Worm (Caenorhabditis elegans) whole organism, late embryonic: ENCODE results near the gene atg-2.

Source experiments
- C38D4.7 ChIP-seq: fragments of 200-800 bp; sonication (Bioruptor generic); optimal IDR thresholded peaks from 2 replicates; lab custom pipeline; 2018; ENCODE audit warnings: mild to moderate bottlenecking, missing genetic modification characterization, moderate library complexity, missing compliant biosample characterization
- F13H6.1 ChIP-seq: sonication (generic microtip); optimal IDR thresholded peaks from 2 replicates; lab custom pipeline; 2016; ENCODE audit warnings: missing genetic modification characterization, missing compliant biosample characterization
- K02D7.2 ChIP-seq: sonication (generic microtip); optimal IDR thresholded peaks from 2 replicates; lab custom pipeline; 2017; ENCODE audit warnings: mild to moderate bottlenecking, missing genetic modification characterization, missing compliant biosample characterization
- K09A11.1 ChIP-seq: sonication (generic microtip); optimal IDR thresholded peaks from 2 replicates; lab custom pipeline; 2017; ENCODE audit warnings: antibody characterized with exemption, mild to moderate bottlenecking, missing genetic modification characterization, missing compliant biosample characterization; ENCODE audit not compliant: insufficient read depth
- T23F11.4 ChIP-seq: fragments of 200-800 bp; sonication (Bioruptor generic); optimal IDR thresholded peaks from 2 replicates; lab custom pipeline; 2018; ENCODE audit warnings: mild to moderate bottlenecking, missing genetic modification characterization, missing compliant biosample characterization
- ama-1 ChIP-seq: fragments of 150-350 bp; optimal IDR thresholded peaks from 2 replicates; lab custom pipeline; 2014
- ceh-14 ChIP-seq: sonication (generic microtip); optimal IDR thresholded peaks from 2 replicates; lab custom pipeline; 2016; ENCODE audit warnings: missing genotype, missing genetic modification characterization, missing compliant biosample characterization
- ceh-18 ChIP-seq: sonication (generic microtip); optimal IDR thresholded peaks from 2 replicates; lab custom pipeline; 2016; ENCODE audit warnings: missing genetic modification characterization, missing compliant biosample characterization
- ceh-22 ChIP-seq: sonication (generic microtip); optimal IDR thresholded peaks from 2 replicates; lab custom pipeline; 2017; ENCODE audit warnings: missing biosample characterization, missing genetic modification characterization
- ceh-34 ChIP-seq: sonication (generic microtip); optimal IDR thresholded peaks from 2 replicates; lab custom pipeline; 2016; ENCODE audit warnings: mild to moderate bottlenecking, missing genetic modification characterization, missing compliant biosample characterization
- ceh-45 ChIP-seq: fragments of 200-800 bp; sonication (Bioruptor generic); IDR thresholded peaks from 2 replicates; pipeline ENCODE4 v1.3.6; 2022; ENCODE audit warnings: missing genetic modification reagents, missing genetic modification characterization, missing compliant biosample characterization
- ceh-48 ChIP-seq: sonication (generic microtip); optimal IDR thresholded peaks from 2 replicates; lab custom pipeline; 2016; ENCODE audit warnings: missing genetic modification characterization, inconsistent platforms, missing compliant biosample characterization
- ceh-9 ChIP-seq: sonication (generic microtip); optimal IDR thresholded peaks from 2 replicates; lab custom pipeline; 2016; ENCODE audit warnings: mild to moderate bottlenecking, missing genetic modification characterization, inconsistent platforms, missing compliant biosample characterization
- che-1 ChIP-seq: sonication (generic microtip); optimal IDR thresholded peaks from 2 replicates; lab custom pipeline; 2016; ENCODE audit warnings: mild to moderate bottlenecking, missing genetic modification characterization, missing compliant biosample characterization
- dmd-4 ChIP-seq: sonication (generic microtip); optimal IDR thresholded peaks from 2 replicates; lab custom pipeline; 2016; ENCODE audit warnings: borderline replicate concordance, missing genetic modification characterization, missing compliant biosample characterization
- elt-2 ChIP-seq: sonication (generic microtip); optimal IDR thresholded peaks from 2 replicates; lab custom pipeline; 2016; ENCODE audit warnings: missing genetic modification reagents, missing genetic modification characterization, missing compliant biosample characterization
- fax-1 ChIP-seq: sonication (generic microtip); optimal IDR thresholded peaks from 2 replicates; lab custom pipeline; 2016; ENCODE audit warnings: missing genotype, missing genetic modification characterization, missing compliant biosample characterization
- fkh-10 ChIP-seq: fragments of 150-350 bp; optimal IDR thresholded peaks from 2 replicates; lab custom pipeline; 2014; ENCODE audit warnings: missing biosample characterization, missing genetic modification reagents, missing genetic modification characterization
- fkh-6 ChIP-seq: sonication (generic microtip); optimal IDR thresholded peaks from 2 replicates; lab custom pipeline; 2016; ENCODE audit warnings: missing genetic modification characterization, missing compliant biosample characterization
- gmeb-2 ChIP-seq: sonication (generic microtip); optimal IDR thresholded peaks from 2 replicates; lab custom pipeline; 2016; ENCODE audit warnings: missing genetic modification characterization, inconsistent platforms, missing compliant biosample characterization
- hlh-15 ChIP-seq: sonication (generic microtip); optimal IDR thresholded peaks from 2 replicates; lab custom pipeline; 2016; ENCODE audit warnings: missing genetic modification characterization, missing compliant biosample characterization
- lim-6 ChIP-seq: sonication (generic microtip); optimal IDR thresholded peaks from 2 replicates; lab custom pipeline; 2016; ENCODE audit warnings: missing genetic modification characterization, missing compliant biosample characterization
- lin-11 ChIP-seq: fragments of 200-800 bp; sonication (Bioruptor generic); optimal IDR thresholded peaks from 2 replicates; lab custom pipeline; 2018; ENCODE audit warnings: mild to moderate bottlenecking, missing genetic modification characterization, missing compliant biosample characterization
- madf-2 ChIP-seq: sonication (generic microtip); optimal IDR thresholded peaks from 2 replicates; lab custom pipeline; 2017; ENCODE audit warnings: missing genetic modification characterization, missing compliant biosample characterization
- nhr-232 ChIP-seq: sonication (generic microtip); optimal IDR thresholded peaks from 2 replicates; lab custom pipeline; 2016; ENCODE audit warnings: missing genetic modification characterization, missing compliant biosample characterization
- npax-4 ChIP-seq: sonication (generic microtip); optimal IDR thresholded peaks from 2 replicates; lab custom pipeline; 2016; ENCODE audit warnings: missing genetic modification characterization, missing compliant biosample characterization
- pag-3 ChIP-seq: sonication (generic microtip); optimal IDR thresholded peaks from 2 replicates; lab custom pipeline; 2016; ENCODE audit warnings: missing compliant biosample characterization, missing genetic modification characterization, borderline replicate concordance
- pax-1 ChIP-seq: fragments of 150-350 bp; optimal IDR thresholded peaks from 2 replicates; lab custom pipeline; 2014; ENCODE audit warnings: missing biosample characterization, missing genetic modification characterization
- pha-4 ChIP-seq: fragments of 150-350 bp; optimal IDR thresholded peaks from 2 replicates; lab custom pipeline; 2018; ENCODE audit warnings: missing biosample characterization, missing genetic modification reagents, missing genetic modification characterization
- pqm-1 ChIP-seq: sonication (generic microtip); optimal IDR thresholded peaks from 2 replicates; lab custom pipeline; 2016; ENCODE audit warnings: missing genetic modification characterization, missing compliant biosample characterization
- pros-1 ChIP-seq: fragments of 150-350 bp; optimal IDR thresholded peaks from 2 replicates; lab custom pipeline; 2014; ENCODE audit warnings: missing biosample characterization, missing genetic modification reagents, missing genetic modification characterization
- rnt-1 ChIP-seq: sonication (generic microtip); optimal IDR thresholded peaks from 2 replicates; lab custom pipeline; 2016; ENCODE audit warnings: missing genetic modification characterization, missing compliant biosample characterization
- sdc-2 ChIP-seq: sonication (generic microtip); optimal IDR thresholded peaks from 2 replicates; lab custom pipeline; 2016; ENCODE audit warnings: missing genotype, missing genetic modification characterization, missing compliant biosample characterization
- syd-9 ChIP-seq: sonication (generic microtip); optimal IDR thresholded peaks from 2 replicates; lab custom pipeline; 2016; ENCODE audit warnings: mild to moderate bottlenecking, missing genetic modification characterization, moderate library complexity, missing compliant biosample characterization
- unc-55 ChIP-seq: sonication (generic microtip); optimal IDR thresholded peaks from 2 replicates; lab custom pipeline; 2017; ENCODE audit warnings: missing biosample characterization, missing genetic modification reagents, missing genetic modification characterization

The atg-2 gene

DNA sequence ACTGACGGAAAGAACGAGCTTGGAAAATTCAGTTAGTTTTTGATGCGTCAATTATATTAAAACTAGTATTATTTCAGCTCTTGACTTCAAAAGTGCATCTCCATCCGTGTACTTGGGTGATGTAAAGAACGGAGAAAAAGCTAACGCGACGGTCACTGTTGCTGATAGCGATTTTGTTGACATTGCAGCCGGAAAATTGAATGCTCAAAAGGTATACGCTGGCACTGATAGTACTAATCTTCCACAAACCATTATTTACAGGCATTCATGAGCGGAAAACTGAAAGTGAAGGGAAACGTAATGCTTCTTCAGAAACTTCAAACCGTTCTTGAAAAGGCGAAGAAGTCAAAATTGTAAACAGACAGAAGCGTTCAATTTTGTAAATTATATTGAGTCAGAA, 13.1 kb downstream of the atg-2 start:
- TF ChIP-seq elt-2 (tag; lab: Kevin White, UChicago) (peak; percentile 2), ceh-45 (GFP tag; lab: Robert Waterston, UW) (no peak)

- TF ChIP-seq pha-4 (tag; lab: Kevin White, UChicago), result no peak
- no peak for TF ChIP-seq T23F11.4 (GFP tag; lab: Kevin White, UChicago)
- no peak for TF ChIP-seq pqm-1
These were observed 16.0 kb downstream of the atg-2 start for ce11 chrX:6822552-6822951.

DNA sequence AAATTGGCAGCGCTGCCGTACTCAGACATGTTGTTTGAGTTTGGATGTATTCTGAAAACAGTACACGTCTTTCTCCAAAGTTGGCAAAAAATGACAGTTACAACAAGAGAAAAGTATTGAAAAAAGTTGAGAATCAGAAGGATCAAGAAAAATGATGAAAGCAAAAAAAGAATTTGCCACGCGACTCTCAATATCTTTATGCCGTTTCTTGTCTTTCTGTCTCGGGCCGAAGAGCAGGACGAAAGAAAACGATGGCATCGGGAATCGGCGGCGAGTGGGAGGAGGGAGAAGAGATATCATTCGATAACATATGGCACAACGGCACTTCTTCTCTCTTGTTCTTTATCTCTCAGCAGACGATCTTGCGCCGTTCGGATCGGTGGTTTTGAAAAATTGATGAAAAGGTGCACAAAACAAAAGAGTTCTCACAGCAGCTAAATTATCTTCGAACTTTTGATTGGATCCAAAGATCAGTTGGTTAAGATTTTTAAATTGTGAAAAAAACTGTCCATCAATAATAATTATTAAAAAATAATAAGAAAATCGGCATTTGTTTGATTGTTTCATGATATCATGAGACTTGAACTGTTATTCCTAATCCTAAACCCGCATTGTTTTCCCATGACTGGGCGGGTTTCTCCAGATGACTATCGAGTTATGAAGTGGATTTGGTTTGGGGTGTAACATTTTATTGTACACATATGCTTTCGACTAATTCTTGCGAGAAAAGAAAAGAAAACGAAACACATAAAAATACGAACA, 16.8 kb downstream of the atg-2 start, which contains the start of gene gei-15:
TSS of gene gei-15 (minus strand) at position 51 of the 762 bp plus-strand sequence.
- TF ChIP-seq ceh-18 (tag; lab: Kevin White, UChicago) (peak; percentile 7), K09A11.1 (tag; lab: Kevin White, UChicago) (no peak)

DNA sequence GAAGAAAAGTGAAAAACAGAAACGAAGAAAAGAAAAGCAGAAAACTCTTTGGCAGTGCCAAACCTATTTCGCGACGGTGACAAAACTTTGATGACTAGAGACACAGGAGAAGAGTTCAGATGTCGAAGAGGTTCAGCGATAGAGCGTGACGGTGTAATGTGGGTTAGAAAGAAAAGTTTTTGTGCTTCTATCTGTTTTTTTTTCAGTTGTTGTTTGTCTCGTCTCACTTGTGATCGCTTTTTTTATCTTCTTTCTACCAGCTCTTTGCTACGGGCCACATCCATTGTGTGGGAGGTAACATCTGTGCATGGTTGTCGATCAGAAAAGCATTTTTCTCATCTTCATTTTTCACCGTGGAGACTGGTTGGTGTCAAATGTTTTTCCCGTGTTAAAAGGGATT, 19.3 kb downstream of the atg-2 start, which contains the start of gene F41B4.1:
TSS of gene F41B4.1 (minus strand) at position 23 of the 400 bp plus-strand sequence.
- TF ChIP-seq lim-6 (tag; lab: Kevin White, UChicago), result no peak
- TF ChIP-seq ceh-18 (tag; lab: Kevin White, UChicago), result peak; percentile 50

ce11 chrX:6835166-6835565, 28.6 kb downstream of the atg-2 start, which contains the start of gene F41B4.2:
TSS of gene F41B4.2 (minus strand) at chrX:6835266.
- TF ChIP-seq fkh-6 (tag; lab: Kevin White, UChicago) (no peak), pax-1 (tag; lab: Kevin White, UChicago) (no peak), ceh-22 (tag; lab: Kevin White, UChicago) (no peak), unc-55 (no peak), lin-11 (no peak), pha-4 (tag; lab: Kevin White, UChicago) (no peak), dmd-4 (tag; lab: Kevin White, UChicago) (no peak), nhr-232 (tag; lab: Kevin White, UChicago) (no peak), pag-3 (tag; lab: Kevin White, UChicago) (no peak), che-1 (tag; lab: Kevin White, UChicago) (no peak), ceh-45 (GFP tag; lab: Robert Waterston, UW) (no peak), F13H6.1 (tag; lab: Kevin White, UChicago) (no peak), ceh-48 (tag; lab: Kevin White, UChicago) (no peak), sdc-2 (tag; lab: Kevin White, UChicago) (no peak), npax-4 (tag; lab: Kevin White, UChicago) (no peak), ceh-14 (no peak), lim-6 (tag; lab: Kevin White, UChicago) (no peak)

DNA sequence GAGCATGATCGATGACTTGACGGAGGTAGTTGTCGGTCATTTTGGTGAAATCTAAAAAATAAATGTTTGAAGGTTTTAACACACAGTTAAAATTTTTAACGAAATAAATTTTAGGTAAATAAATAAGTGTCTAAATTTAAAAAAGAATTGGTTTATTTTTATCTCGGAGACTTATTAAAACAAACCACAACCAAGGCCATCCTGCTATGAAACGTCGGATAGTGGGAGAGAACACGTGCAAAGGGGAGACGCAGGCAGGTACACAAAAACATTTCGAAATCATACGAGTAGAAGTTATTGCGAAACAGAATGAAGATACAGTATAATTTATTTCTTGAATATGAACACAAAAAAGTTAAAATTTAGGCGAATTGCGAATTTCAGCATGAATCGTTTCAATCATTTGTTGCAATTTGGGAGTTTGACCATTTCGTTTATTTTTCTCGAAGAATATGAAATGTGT, 29.5 kb downstream of the atg-2 start, which contains the start of gene F41B4.3:
TSS of gene F41B4.3 (minus strand) at position 51 of the 463 bp plus-strand sequence.
- no peak for TF ChIP-seq pros-1 (tag; lab: Kevin White, UChicago)
- TF ChIP-seq gmeb-2 (tag; lab: Kevin White, UChicago), result no peak
- no peak for TF ChIP-seq fkh-6 (tag; lab: Kevin White, UChicago)
- TF ChIP-seq pqm-1, result no peak
- TF ChIP-seq ceh-14, result no peak
- no peak for TF ChIP-seq pag-3 (tag; lab: Kevin White, UChicago)
- no peak for TF ChIP-seq rnt-1 (tag; lab: Kevin White, UChicago)
- TF ChIP-seq fkh-10 (GFP tag; lab: Kevin White, UChicago), result no peak
- no peak for TF ChIP-seq hlh-15 (tag; lab: Kevin White, UChicago)
- no peak for TF ChIP-seq ceh-34
- TF ChIP-seq syd-9 (tag; lab: Kevin White, UChicago), result no peak
- TF ChIP-seq nhr-232 (tag; lab: Kevin White, UChicago), result no peak
- no peak for TF ChIP-seq ceh-9
- TF ChIP-seq ceh-45 (GFP tag; lab: Robert Waterston, UW), result no peak
- TF ChIP-seq C38D4.7 (GFP tag; lab: Kevin White, UChicago), result no peak
- TF ChIP-seq ama-1 (lab: Kevin White, UChicago), result no peak
- TF ChIP-seq K02D7.2, result no peak
- TF ChIP-seq fax-1 (tag; lab: Kevin White, UChicago), result no peak
- TF ChIP-seq madf-2 (tag; lab: Kevin White, UChicago), result no peak
